Fruit fly (Drosophila melanogaster) whole organism, embryonic: ENCODE measurements around the gene CG34008.

Experiments used
- BEAF-32 ChIP-seq: fragments of 200-800 bp; sonication (Bioruptor generic); optimal IDR thresholded peaks from 3 replicates; lab custom pipeline; 2017; ENCODE audit warnings: missing biosample characterization, missing genetic modification characterization, mild to moderate bottlenecking, moderate library complexity, missing genetic modification reagents
- CG10147 ChIP-seq: fragments of 200-800 bp; sonication (Bioruptor generic); optimal IDR thresholded peaks from 2 replicates; lab custom pipeline; 2019; ENCODE audit warnings: missing biosample characterization, mild to moderate bottlenecking, missing genetic modification characterization, moderate library complexity
- CG11504 ChIP-seq: fragments of 200-800 bp; sonication (Bioruptor generic); optimal IDR thresholded peaks from 3 replicates; lab custom pipeline; 2019; ENCODE audit warnings: missing biosample characterization, mild to moderate bottlenecking, missing genetic modification characterization, moderate library complexity
- CG12236 ChIP-seq: fragments of 200-800 bp; sonication (Bioruptor generic); optimal IDR thresholded peaks from 2 replicates; lab custom pipeline; 2016; ENCODE audit warnings: missing biosample characterization, missing genetic modification characterization
- CG12299 ChIP-seq: fragments of 200-800 bp; sonication (Bioruptor generic); optimal IDR thresholded peaks from 2 replicates; lab custom pipeline; 2018; ENCODE audit warnings: missing biosample characterization, mild to moderate bottlenecking, missing genetic modification characterization
- CG16863 ChIP-seq: fragments of 200-800 bp; sonication (Bioruptor generic); optimal IDR thresholded peaks from 3 replicates; lab custom pipeline; 2016; ENCODE audit warnings: missing biosample characterization, missing genetic modification characterization
- CG17328 ChIP-seq: fragments of 200-800 bp; sonication (Bioruptor generic); IDR thresholded peaks from 2 replicates; pipeline ENCODE4 v1.3.6; 2022; ENCODE audit warnings: missing biosample characterization, missing genetic modification characterization
- CG17829 ChIP-seq: fragments of 200-800 bp; optimal IDR thresholded peaks from 2 replicates; lab custom pipeline; 2019; ENCODE audit warnings: missing biosample characterization, mild to moderate bottlenecking, missing genetic modification characterization, moderate library complexity
- CG33213 ChIP-seq: fragments of 200-800 bp; sonication (Bioruptor generic); optimal IDR thresholded peaks from 3 replicates; lab custom pipeline; 2016; ENCODE audit warnings: missing biosample characterization, missing genetic modification characterization
- CG4360 ChIP-seq: fragments of 200-800 bp; sonication (Bioruptor generic); IDR thresholded peaks from 2 replicates; pipeline ENCODE4 v1.3.6; 2022; ENCODE audit warnings: missing biosample characterization, missing genetic modification characterization
- CG6813 ChIP-seq: fragments of 200-800 bp; sonication (Bioruptor generic); optimal IDR thresholded peaks from 2 replicates; lab custom pipeline; 2017; ENCODE audit warnings: missing biosample characterization, missing genetic modification characterization, mild to moderate bottlenecking, moderate library complexity, missing genetic modification reagents
- CG7745 ChIP-seq: fragments of 200-800 bp; sonication (Bioruptor generic); optimal IDR thresholded peaks from 2 replicates; lab custom pipeline; 2018; ENCODE audit warnings: missing biosample characterization, mild to moderate bottlenecking, missing genetic modification characterization, moderate library complexity
- CG7928 ChIP-seq: fragments of 200-800 bp; sonication (Bioruptor generic); optimal IDR thresholded peaks from 2 replicates; lab custom pipeline; 2017; ENCODE audit warnings: missing biosample characterization, mild to moderate bottlenecking, missing genetic modification characterization
- CG8478 ChIP-seq: fragments of >200 bp; optimal IDR thresholded peaks from 2 replicates; lab custom pipeline; 2018
- CG8944 ChIP-seq: fragments of 200-800 bp; sonication (Bioruptor generic); optimal IDR thresholded peaks from 3 replicates; lab custom pipeline; 2016; ENCODE audit warnings: missing biosample characterization, missing genetic modification characterization
- CrebB ChIP-seq: fragments of 200-800 bp; sonication (Bioruptor generic); optimal IDR thresholded peaks from 3 replicates; lab custom pipeline; 2018; ENCODE audit warnings: missing biosample characterization, mild to moderate bottlenecking, missing genetic modification characterization
- Dad ChIP-seq: fragments of 200-800 bp; sonication (Bioruptor generic); optimal IDR thresholded peaks from 3 replicates; lab custom pipeline; 2016; ENCODE audit warnings: missing biosample characterization, missing genetic modification characterization
- Hr78 ChIP-seq, 2 experiments: fragments of 200-800 bp in 1 of 2; fragments of >200 bp in 1 of 2; sonication (Bioruptor generic) in 1 of 2; optimal IDR thresholded peaks; 2 replicates each; lab custom pipeline; 2017 to 2019; ENCODE audit warnings: missing biosample characterization in 2 of 2, missing genetic modification characterization in 2 of 2, mild to moderate bottlenecking in 1 of 2, moderate library complexity in 1 of 2
- Lhr ChIP-seq: fragments of 200-800 bp; sonication (Bioruptor generic); optimal IDR thresholded peaks from 3 replicates; lab custom pipeline; 2017; ENCODE audit warnings: mild to moderate bottlenecking, missing biosample characterization, missing genetic modification reagents, missing genetic modification characterization
- MESR4 ChIP-seq: fragments of 200-800 bp; sonication (Bioruptor generic); optimal IDR thresholded peaks from 2 replicates; lab custom pipeline; 2018; ENCODE audit warnings: missing biosample characterization, mild to moderate bottlenecking, missing genetic modification characterization, moderate library complexity
- Neu2 ChIP-seq: fragments of 200-800 bp; sonication (Bioruptor generic); optimal IDR thresholded peaks from 3 replicates; lab custom pipeline; 2016; ENCODE audit warnings: missing biosample characterization, missing genetic modification characterization, borderline replicate concordance
- Sin3A ChIP-seq: fragments of >200 bp; optimal IDR thresholded peaks from 2 replicates; lab custom pipeline; 2018
- YL-1 ChIP-seq: fragments of 200-800 bp; sonication (Bioruptor generic); optimal IDR thresholded peaks from 3 replicates; lab custom pipeline; 2017; ENCODE audit warnings: missing biosample characterization, mild to moderate bottlenecking, missing genetic modification characterization
- ara ChIP-seq: fragments of 200-800 bp; sonication (Bioruptor generic); IDR thresholded peaks from 2 replicates; pipeline ENCODE4 v1.3.6; 2022; ENCODE audit warnings: missing biosample characterization, missing genetic modification characterization
- bab2 ChIP-seq: fragments of 200-800 bp; sonication (Bioruptor generic); optimal IDR thresholded peaks from 2 replicates; lab custom pipeline; 2016; ENCODE audit warnings: missing biosample characterization, missing genetic modification characterization
- btn ChIP-seq: fragments of 200-800 bp; sonication (Bioruptor generic); optimal IDR thresholded peaks from 2 replicates; lab custom pipeline; 2016; ENCODE audit warnings: missing biosample characterization, missing genetic modification characterization
- caup ChIP-seq: fragments of 200-800 bp; sonication (Bioruptor generic); optimal IDR thresholded peaks from 3 replicates; lab custom pipeline; 2017; ENCODE audit warnings: missing biosample characterization, mild to moderate bottlenecking, missing genetic modification characterization, moderate library complexity; ENCODE audit not compliant: severe bottlenecking
- dm ChIP-seq: fragments of 200-800 bp; sonication (Bioruptor generic); optimal IDR thresholded peaks from 3 replicates; lab custom pipeline; 2016; ENCODE audit warnings: missing biosample characterization, missing genetic modification characterization
- dmrt11E ChIP-seq: fragments of 200-800 bp; sonication (Bioruptor generic); optimal IDR thresholded peaks from 3 replicates; lab custom pipeline; 2018; ENCODE audit warnings: missing biosample characterization, mild to moderate bottlenecking, missing genetic modification characterization, moderate library complexity
- dysf ChIP-seq: fragments of 200-800 bp; sonication (Bioruptor generic); IDR thresholded peaks from 3 replicates; pipeline ENCODE4 v1.3.6; 2022; ENCODE audit warnings: missing biosample characterization, missing genetic modification characterization
- esg ChIP-seq: fragments of 200-800 bp; sonication (Bioruptor generic); conservative IDR thresholded peaks from 2 replicates; pipeline ENCODE4 v1.3.6; 2022; ENCODE audit warnings: missing biosample characterization, missing genetic modification characterization
- eyg ChIP-seq: fragments of 200-800 bp; sonication (Bioruptor generic); optimal IDR thresholded peaks from 3 replicates; lab custom pipeline; 2016; ENCODE audit warnings: missing biosample characterization, missing genetic modification characterization
- fd64A ChIP-seq: fragments of 200-800 bp; sonication (Bioruptor generic); optimal IDR thresholded peaks from 3 replicates; lab custom pipeline; 2018; ENCODE audit warnings: missing biosample characterization, mild to moderate bottlenecking, missing genetic modification characterization
- gem ChIP-seq: fragments of 200-800 bp; sonication (Bioruptor generic); optimal IDR thresholded peaks from 2 replicates; lab custom pipeline; 2019; ENCODE audit warnings: missing biosample characterization, mild to moderate bottlenecking, missing genetic modification characterization, moderate library complexity
- gsb ChIP-seq: fragments of 200-800 bp; sonication (Bioruptor generic); IDR thresholded peaks from 2 replicates; pipeline ENCODE4 v1.3.6; 2022; ENCODE audit warnings: missing biosample characterization, missing genetic modification characterization
- ind ChIP-seq: fragments of 200-800 bp; sonication (Bioruptor generic); optimal IDR thresholded peaks from 3 replicates; lab custom pipeline; 2016; ENCODE audit warnings: missing biosample characterization, missing genetic modification characterization
- jigr1 ChIP-seq: fragments of 200-800 bp; sonication (Bioruptor generic); IDR thresholded peaks from 3 replicates; pipeline ENCODE4 v1.3.6; 2022; ENCODE audit warnings: missing biosample characterization, missing genetic modification characterization
- jumu ChIP-seq: fragments of 200-800 bp; sonication (Bioruptor generic); optimal IDR thresholded peaks from 3 replicates; lab custom pipeline; 2016; ENCODE audit warnings: missing biosample characterization, missing genetic modification characterization
- kni ChIP-seq: fragments of 200-800 bp; sonication (Bioruptor generic); optimal IDR thresholded peaks from 3 replicates; lab custom pipeline; 2017; ENCODE audit warnings: mild to moderate bottlenecking, missing biosample characterization, missing genetic modification reagents, missing genetic modification characterization
- lola ChIP-seq, 3 experiments: fragments of >200 bp in 2 of 3; fragments of 200-800 bp in 1 of 3; sonication (Bioruptor generic) in 1 of 3; optimal IDR thresholded peaks; 2 replicates each; lab custom pipeline; 2017 to 2019; ENCODE audit warnings: missing biosample characterization in 3 of 3, missing genetic modification characterization in 3 of 3, mild to moderate bottlenecking in 1 of 3, moderate library complexity in 1 of 3
- nau ChIP-seq: fragments of 200-800 bp; sonication (Bioruptor generic); optimal IDR thresholded peaks from 3 replicates; lab custom pipeline; 2017; ENCODE audit warnings: missing biosample characterization, mild to moderate bottlenecking, missing genetic modification characterization, missing genetic modification reagents
- odd ChIP-seq: fragments of 200-800 bp; sonication (Bioruptor generic); optimal IDR thresholded peaks from 2 replicates; lab custom pipeline; 2017; ENCODE audit warnings: missing biosample characterization, mild to moderate bottlenecking, missing genetic modification characterization
- org-1 ChIP-seq: fragments of 200-800 bp; sonication (Bioruptor generic); optimal IDR thresholded peaks from 2 replicates; lab custom pipeline; 2017; ENCODE audit warnings: missing biosample characterization, missing genetic modification characterization
- run ChIP-seq: fragments of 200-800 bp; sonication (Bioruptor generic); optimal IDR thresholded peaks from 3 replicates; lab custom pipeline; 2018; ENCODE audit warnings: missing biosample characterization, mild to moderate bottlenecking, missing genetic modification characterization
- sens ChIP-seq: fragments of 200-800 bp; sonication (Bioruptor generic); peaks from one replicate; lab custom pipeline; 2016; ENCODE audit warnings: missing biosample characterization, missing genetic modification characterization
- stwl ChIP-seq: fragments of 200-800 bp; sonication (Bioruptor generic); optimal IDR thresholded peaks from 3 replicates; lab custom pipeline; 2018; ENCODE audit warnings: missing biosample characterization, mild to moderate bottlenecking, missing genetic modification characterization, moderate library complexity
- tll ChIP-seq, 2 experiments: fragments of 200-800 bp in 1 of 2; fragments of >200 bp in 1 of 2; sonication (Bioruptor generic) in 1 of 2; optimal IDR thresholded peaks; 2 replicates each; lab custom pipeline; 2017 to 2019; ENCODE audit warnings: missing biosample characterization in 2 of 2, missing genetic modification characterization in 2 of 2, mild to moderate bottlenecking in 1 of 2, moderate library complexity in 1 of 2
- trh ChIP-seq: fragments of 200-800 bp; sonication (Bioruptor generic); optimal IDR thresholded peaks from 2 replicates; lab custom pipeline; 2016; ENCODE audit warnings: missing biosample characterization, missing genetic modification characterization
- twi ChIP-seq: fragments of 200-800 bp; optimal IDR thresholded peaks from 2 replicates; lab custom pipeline; 2019; ENCODE audit warnings: missing biosample characterization, mild to moderate bottlenecking, missing genetic modification characterization, moderate library complexity
- unc-4 ChIP-seq: fragments of 200-800 bp; sonication (Bioruptor generic); IDR thresholded peaks from 2 replicates; pipeline ENCODE4 v1.3.6; 2022; ENCODE audit warnings: missing biosample characterization, missing genetic modification characterization; ENCODE audit not compliant: partially characterized antibody
- vfl ChIP-seq: fragments of 200-800 bp; sonication (Bioruptor generic); optimal IDR thresholded peaks from 2 replicates; lab custom pipeline; 2016; ENCODE audit warnings: missing biosample characterization, missing genetic modification characterization

CG34008 gene

DNA sequence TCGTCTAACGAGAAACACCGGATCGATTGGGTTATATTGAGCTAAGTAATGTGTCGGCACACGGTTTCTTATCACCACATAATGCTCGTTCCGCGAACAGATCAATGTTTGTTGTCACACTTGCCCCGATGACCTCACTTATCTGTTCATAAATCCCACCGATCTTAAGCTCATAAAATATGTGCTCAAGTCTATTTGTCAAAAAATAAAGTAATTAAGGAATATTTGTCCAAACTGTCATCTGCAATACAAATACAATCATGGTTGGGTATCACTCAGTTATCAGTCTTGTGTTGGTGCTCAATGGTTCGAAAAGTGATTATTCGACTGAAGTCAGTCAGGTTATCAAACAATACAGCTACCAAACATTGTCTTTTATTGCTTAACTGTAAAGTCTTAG is 33.1 kb downstream of the CG34008 start (continued):
- TF ChIP-seq Hr78 (GFP tag; optimal IDR thresholded peaks at IDR 0.05; lab: Kevin White, UChicago) (peak in 1 of 2 experiments; percentile 77), eyg (GFP tag; lab: Kevin White, UChicago) (no peak), CG4360 (GFP tag; lab: Robert Waterston, UW) (no peak), CG12236 (no peak), CG8944 (GFP tag; lab: Kevin White, UChicago) (no peak), run (tag; lab: Kevin White, UChicago) (no peak), CG17328 (GFP tag; lab: Robert Waterston, UW) (no peak), dmrt11E (tag; lab: Kevin White, UChicago) (peak; percentile 75), CG8478 (no peak), vfl (no peak), CrebB (tag; lab: Kevin White, UChicago) (no peak), Lhr (GFP tag; lab: Kevin White, UChicago) (peak; percentile 16), fd64A (GFP tag; lab: Kevin White, UChicago) (no peak), twi (no peak), gsb (GFP tag; lab: Robert Waterston, UW) (no peak), kni (GFP tag; lab: Kevin White, UChicago) (peak; percentile 27), CG7928 (no peak), stwl (tag; lab: Kevin White, UChicago) (peak; percentile 19), MESR4 (GFP tag; lab: Kevin White, UChicago) (no peak), Sin3A (lab: Kevin White, UChicago) (no peak), CG17829 (tag; lab: Kevin White, UChicago) (no peak), esg (GFP tag; lab: Robert Waterston, UW) (no peak), BEAF-32 (GFP tag; lab: Kevin White, UChicago) (no peak), CG6813 (GFP tag; lab: Kevin White, UChicago) (peak; percentile 38), jumu (GFP tag; lab: Kevin White, UChicago) (no peak), dysf (GFP tag; lab: Robert Waterston, UW) (no peak), ara (GFP tag; lab: Robert Waterston, UW) (no peak), Neu2 (GFP tag; lab: Kevin White, UChicago) (no peak), org-1 (GFP tag; lab: Kevin White, UChicago) (peak; percentile 10), CG7745 (tag; lab: Kevin White, UChicago) (peak; percentile 61), sens (GFP tag; lab: Kevin White, UChicago) (peak; percentile 88), CG12299 (tag; lab: Kevin White, UChicago) (no peak), CG10147 (GFP tag; lab: Kevin White, UChicago) (no peak), Dad (GFP tag; lab: Kevin White, UChicago) (no peak), CG11504 (tag; lab: Kevin White, UChicago) (no peak), unc-4 (GFP tag; lab: Robert Waterston, UW) (no peak), gem (peak; percentile 37), lola (GFP tag; optimal IDR thresholded peaks at IDR 0.05; lab: Kevin White, UChicago) (peak in 1 of 3 experiments; percentile 35), caup (no peak), odd (GFP tag; lab: Kevin White, UChicago) (peak; percentile 54), nau (GFP tag; lab: Kevin White, UChicago) (no peak), YL-1 (GFP tag; lab: Kevin White, UChicago) (no peak), bab2 (GFP tag; lab: Kevin White, UChicago) (no peak), CG16863 (GFP tag; lab: Kevin White, UChicago) (no peak), dm (no peak), trh (GFP tag; lab: Kevin White, UChicago) (no peak), tll (GFP tag; optimal IDR thresholded peaks at IDR 0.05; lab: Kevin White, UChicago) (no peak), btn (no peak), jigr1 (GFP tag; lab: Robert Waterston, UW) (no peak), ind (GFP tag; lab: Kevin White, UChicago) (no peak), CG33213 (GFP tag; lab: Kevin White, UChicago) (no peak)
